Fruit fly (Drosophila melanogaster) whole organism, pupa: ENCODE data around the gene CG11409.

Source experiments
- CG10348 ChIP-seq: fragments of 200-800 bp; sonication (Bioruptor generic); IDR thresholded peaks from 2 replicates; pipeline ENCODE4 v1.3.6; 2022; ENCODE audit warnings: missing biosample characterization, missing genetic modification characterization
- CG12605 ChIP-seq: fragments of 200-800 bp; sonication (Bioruptor generic); IDR thresholded peaks from 2 replicates; pipeline ENCODE4 v1.3.6; 2022; ENCODE audit warnings: missing biosample characterization, missing genetic modification characterization
- CG13204 ChIP-seq: fragments of 200-800 bp; sonication (Bioruptor generic); optimal IDR thresholded peaks from 2 replicates; lab custom pipeline; 2018; ENCODE audit warnings: missing biosample characterization, mild to moderate bottlenecking, missing genetic modification characterization, moderate library complexity
- CG14655 ChIP-seq: fragments of 200-800 bp; sonication (Bioruptor generic); optimal IDR thresholded peaks from 3 replicates; lab custom pipeline; 2017; ENCODE audit warnings: mild to moderate bottlenecking, missing biosample characterization, missing genetic modification reagents, missing genetic modification characterization
- CG15710 ChIP-seq: fragments of 200-800 bp; sonication (Bioruptor generic); optimal IDR thresholded peaks from 2 replicates; lab custom pipeline; 2018; ENCODE audit warnings: missing biosample characterization, mild to moderate bottlenecking, missing genetic modification characterization, moderate library complexity
- CG17806 ChIP-seq: fragments of 200-800 bp; sonication (Bioruptor generic); optimal IDR thresholded peaks from 2 replicates; lab custom pipeline; 2018; ENCODE audit warnings: missing biosample characterization, mild to moderate bottlenecking, missing genetic modification characterization, moderate library complexity
- CG32121 ChIP-seq: fragments of 200-800 bp; sonication (Bioruptor generic); IDR thresholded peaks from 2 replicates; pipeline ENCODE4 v1.3.6; 2022; ENCODE audit warnings: missing biosample characterization, missing genetic modification characterization
- CG34367 ChIP-seq: fragments of 200-800 bp; sonication (Bioruptor generic); optimal IDR thresholded peaks from 2 replicates; lab custom pipeline; 2018; ENCODE audit warnings: missing biosample characterization, mild to moderate bottlenecking, missing genetic modification characterization
- CG4496 ChIP-seq: fragments of 200-800 bp; sonication (Bioruptor generic); IDR thresholded peaks from 3 replicates; pipeline ENCODE4 v1.3.6; 2022; ENCODE audit warnings: missing biosample characterization, missing genetic modification characterization
- CG8159 ChIP-seq: fragments of 200-800 bp; sonication (Bioruptor generic); optimal IDR thresholded peaks from 3 replicates; lab custom pipeline; 2018; ENCODE audit warnings: missing biosample characterization, mild to moderate bottlenecking, missing genetic modification characterization, moderate library complexity
- CG8301 ChIP-seq: fragments of 200-800 bp; sonication (Bioruptor generic); optimal IDR thresholded peaks from 2 replicates; lab custom pipeline; 2018; ENCODE audit warnings: missing biosample characterization, mild to moderate bottlenecking, missing genetic modification characterization
- CG9948 ChIP-seq: fragments of 200-800 bp; sonication (Bioruptor generic); optimal IDR thresholded peaks from 2 replicates; lab custom pipeline; 2018; ENCODE audit warnings: missing biosample characterization, mild to moderate bottlenecking, missing genetic modification characterization, moderate library complexity
- D1 ChIP-seq: fragments of 200-800 bp; sonication (Bioruptor generic); optimal IDR thresholded peaks from 2 replicates; lab custom pipeline; 2018; ENCODE audit warnings: missing biosample characterization, mild to moderate bottlenecking, missing genetic modification characterization, moderate library complexity
- EcR ChIP-seq: fragments of 200-800 bp; sonication (Bioruptor generic); optimal IDR thresholded peaks from 3 replicates; lab custom pipeline; 2019; ENCODE audit warnings: missing biosample characterization, missing genetic modification characterization, mild to moderate bottlenecking, moderate library complexity, missing genetic modification reagents
- Ets98B ChIP-seq: fragments of 200-800 bp; sonication (Bioruptor generic); IDR thresholded peaks from 2 replicates; pipeline ENCODE4 v1.3.6; 2022; ENCODE audit warnings: missing biosample characterization, missing genetic modification characterization
- Pif1A ChIP-seq: fragments of 200-800 bp; sonication (Bioruptor generic); optimal IDR thresholded peaks from 3 replicates; lab custom pipeline; 2016; ENCODE audit warnings: missing biosample characterization, missing genetic modification characterization
- Pif1B ChIP-seq: fragments of 200-800 bp; sonication (Bioruptor generic); optimal IDR thresholded peaks from 3 replicates; lab custom pipeline; 2016; ENCODE audit warnings: missing biosample characterization, missing genetic modification characterization
- Snoo ChIP-seq: fragments of 200-800 bp; sonication (Bioruptor generic); optimal IDR thresholded peaks from 3 replicates; lab custom pipeline; 2017; ENCODE audit warnings: missing biosample characterization, mild to moderate bottlenecking, missing genetic modification characterization, inconsistent platforms
- fd96Ca ChIP-seq: fragments of 200-800 bp; sonication (Bioruptor generic); IDR thresholded peaks from 3 replicates; pipeline ENCODE4 v1.3.6; 2022; ENCODE audit warnings: missing biosample characterization, missing genetic modification characterization
- gl ChIP-seq: fragments of 200-800 bp; sonication (Bioruptor generic); optimal IDR thresholded peaks from 2 replicates; lab custom pipeline; 2018; ENCODE audit warnings: missing biosample characterization, mild to moderate bottlenecking, missing genetic modification characterization
- rn ChIP-seq: fragments of 200-800 bp; sonication (Bioruptor generic); IDR thresholded peaks from 2 replicates; pipeline ENCODE4 v1.3.6; 2022; ENCODE audit warnings: missing biosample characterization, missing genetic modification characterization

CG11409 gene

DNA sequence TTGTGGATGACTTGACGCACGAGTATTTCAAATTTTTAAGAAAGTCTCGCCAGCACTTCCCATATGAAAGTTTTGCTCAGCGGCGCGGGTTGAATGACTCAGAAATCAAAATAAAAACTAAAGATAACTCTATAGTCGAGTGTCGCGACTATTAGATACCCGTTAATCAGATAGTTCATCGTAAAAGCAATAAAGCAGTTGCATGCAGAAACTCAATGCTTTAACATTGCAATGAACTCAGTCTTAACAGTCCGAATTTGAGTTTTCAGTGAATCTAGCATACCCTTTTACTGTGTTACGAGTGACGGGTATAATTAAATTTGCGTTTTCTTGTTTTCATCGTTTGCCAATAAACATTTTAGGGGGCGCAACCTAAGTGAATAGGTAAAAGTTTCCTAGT is 30.2 kb downstream of the CG11409 start:
- no peak for TF ChIP-seq CG4496
- no peak for TF ChIP-seq CG14655 (GFP tag; lab: Kevin White, UChicago)
- TF ChIP-seq fd96Ca = no peak
- no peak for TF ChIP-seq CG8301

DNA sequence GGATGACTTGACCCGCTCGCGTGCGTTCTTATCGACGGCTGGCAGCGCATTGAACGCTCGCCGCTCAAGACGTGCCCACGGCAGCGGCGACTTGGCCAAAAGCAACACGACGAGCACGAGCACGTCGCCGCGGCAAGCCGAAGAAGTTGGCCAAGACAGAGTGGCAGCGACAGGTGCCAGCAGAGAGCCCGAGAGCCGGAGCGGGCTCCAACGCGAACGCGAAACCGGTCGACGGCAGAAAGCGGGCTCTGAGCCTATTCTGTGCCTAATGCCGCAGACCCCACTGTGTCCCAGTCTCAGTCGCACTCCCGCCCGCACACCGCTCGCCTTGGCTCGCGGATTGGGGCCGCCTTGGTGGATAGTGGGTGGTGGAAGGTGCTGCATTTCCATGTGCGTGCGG is 32.9 kb downstream of the CG11409 start:
- TF ChIP-seq Ets98B (peak; percentile 6; the same call in 1 of the 2 replicates), CG10348 (GFP tag; lab: Robert Waterston, UW) (no peak), CG32121 (peak; percentile 28; the same call in 1 of the 2 replicates), CG12605 (GFP tag; lab: Robert Waterston, UW) (no peak), CG4496 (peak; percentile 32; the same call in 1 of the 3 replicates), CG14655 (GFP tag; lab: Kevin White, UChicago) (no peak), fd96Ca (no peak), CG8301 (no peak), Pif1B (no peak), EcR (no peak), CG8159 (no peak), CG13204 (GFP tag; lab: Kevin White, UChicago) (peak; percentile 94), CG34367 (no peak), Pif1A (GFP tag; lab: Kevin White, UChicago) (no peak)

DNA sequence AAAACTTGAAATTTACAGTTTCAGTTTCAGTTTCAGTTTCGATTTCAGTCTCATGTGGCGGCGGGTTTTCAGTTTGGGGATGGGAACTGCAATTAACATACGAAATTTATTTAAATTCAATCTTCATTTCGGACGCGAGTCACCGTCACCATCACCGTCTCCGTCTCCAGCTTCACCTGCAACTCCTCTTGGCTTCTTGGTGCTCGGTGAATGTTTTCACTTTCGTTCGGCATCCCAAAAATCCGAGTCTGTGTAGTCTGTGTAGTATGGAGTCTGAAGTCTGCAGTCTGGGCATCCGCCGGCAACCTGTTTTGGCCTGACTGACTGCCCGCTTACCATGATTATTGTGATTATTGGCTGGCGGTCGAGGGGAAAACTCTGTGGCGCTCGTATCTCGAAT is 37.4 kb downstream of the CG11409 start:
- TF ChIP-seq Snoo (peak; percentile 31), CG32121 (no peak)
- TF ChIP-seq, all 21 proteins: peak for 1

DNA sequence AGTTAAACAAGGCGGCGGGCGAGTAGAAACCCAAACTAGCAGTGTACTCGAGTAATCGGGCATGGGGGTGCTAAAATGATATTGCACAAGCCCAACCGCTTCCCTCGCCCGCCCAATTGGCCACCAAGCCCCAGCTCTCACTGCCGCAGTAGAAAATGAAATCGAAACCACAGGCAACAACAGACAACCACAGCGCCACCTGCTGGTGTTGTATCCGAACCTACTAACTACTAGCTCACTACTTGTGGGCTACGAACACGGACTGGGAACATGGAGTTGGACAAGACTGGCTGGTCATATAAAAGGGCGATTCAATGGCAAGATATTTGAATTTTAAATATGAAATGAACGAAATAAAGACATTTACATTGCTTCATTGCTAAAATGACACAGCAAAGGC is 41.5 kb downstream of the CG11409 start:
- no peak for TF ChIP-seq rn
- TF ChIP-seq CG32121 = no peak
- TF ChIP-seq fd96Ca = no peak
- TF ChIP-seq CG12605 (GFP tag; lab: Robert Waterston, UW) = no peak
- TF ChIP-seq CG15710 (tag; lab: Kevin White, UChicago) = no peak
- TF ChIP-seq CG8301 = no peak
- TF ChIP-seq CG13204 (GFP tag; lab: Kevin White, UChicago) = no peak
- no peak for TF ChIP-seq Ets98B
- no peak for TF ChIP-seq Snoo
- no peak for TF ChIP-seq EcR
- TF ChIP-seq CG14655 (GFP tag; lab: Kevin White, UChicago) = no peak
- no peak for TF ChIP-seq CG4496
- no peak for TF ChIP-seq gl (tag; lab: Kevin White, UChicago)
- no peak for TF ChIP-seq CG8159
- TF ChIP-seq D1 = no peak
- no peak for TF ChIP-seq CG34367
- no peak for TF ChIP-seq CG9948 (tag; lab: Kevin White, UChicago)
- no peak for TF ChIP-seq CG10348 (GFP tag; lab: Robert Waterston, UW)
- no peak for TF ChIP-seq Pif1B

DNA sequence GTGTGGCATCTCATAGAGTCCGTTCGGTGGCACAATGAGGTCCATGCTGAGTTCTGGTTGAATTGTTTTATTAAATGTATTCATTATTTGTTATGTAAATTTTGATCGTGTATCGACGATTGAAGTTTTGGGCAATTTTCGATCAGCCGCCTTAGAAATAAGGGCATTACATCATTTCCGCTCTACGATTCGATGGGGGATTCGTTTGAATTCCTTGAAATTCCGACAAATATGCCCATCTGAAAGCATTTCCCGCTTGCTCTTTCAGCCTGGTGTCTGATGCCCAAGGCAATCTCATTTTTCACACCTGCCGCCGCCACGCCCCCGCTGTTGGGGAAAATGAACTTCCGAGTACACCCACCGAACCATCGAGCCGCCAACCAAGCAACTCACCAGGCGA is 43.1 kb downstream of the CG11409 start, which contains the start of gene CG32811:
Gene CG32811 (minus strand): TSS at position 101 of the 400 bp plus-strand sequence.
- TF ChIP-seq rn (no peak), Ets98B (no peak), EcR (no peak), CG13204 (GFP tag; lab: Kevin White, UChicago) (no peak), CG9948 (tag; lab: Kevin White, UChicago) (no peak), CG8301 (no peak), CG17806 (no peak), CG34367 (no peak), CG12605 (GFP tag; lab: Robert Waterston, UW) (no peak), CG10348 (GFP tag; lab: Robert Waterston, UW) (no peak), Snoo (no peak), CG4496 (no peak), CG32121 (no peak), D1 (no peak), CG15710 (tag; lab: Kevin White, UChicago) (no peak), Pif1A (GFP tag; lab: Kevin White, UChicago) (no peak), fd96Ca (no peak), Pif1B (no peak), gl (tag; lab: Kevin White, UChicago) (no peak), CG14655 (GFP tag; lab: Kevin White, UChicago) (no peak)

DNA sequence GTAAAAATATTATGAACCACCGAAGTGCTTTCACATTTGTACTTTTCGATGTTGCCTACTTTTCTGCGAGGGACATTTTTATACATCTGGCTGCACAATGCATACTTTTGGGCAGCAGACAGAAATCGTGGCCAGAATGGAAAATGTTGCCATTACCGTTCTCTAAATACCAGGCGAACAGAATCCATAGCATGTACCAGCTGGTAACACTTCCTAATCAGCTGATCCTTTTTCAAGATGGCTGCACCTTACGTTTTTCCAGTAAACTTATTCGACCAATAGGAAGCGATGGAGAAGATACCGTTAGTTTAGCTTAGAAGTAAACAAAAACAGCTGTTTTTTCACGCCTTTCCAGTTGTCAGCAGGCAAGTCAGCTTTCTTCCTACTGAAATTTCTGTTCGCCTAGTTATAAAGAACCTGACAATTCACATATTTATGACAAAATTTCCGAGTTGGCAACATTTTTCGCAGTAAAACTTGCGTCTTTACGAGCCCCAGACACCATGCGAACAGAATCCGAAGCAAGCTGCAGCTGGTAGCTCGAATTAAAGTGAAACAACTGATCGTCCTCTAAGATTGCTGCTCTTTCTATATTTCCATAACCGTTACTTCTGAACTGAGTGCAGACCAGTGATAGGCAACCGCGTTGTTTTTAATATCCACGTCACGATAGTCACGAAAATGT is 52.3 kb downstream of the CG11409 start:
- no peak for TF ChIP-seq Pif1B
- TF ChIP-seq Pif1A (GFP tag; lab: Kevin White, UChicago) = no peak
- no peak for TF ChIP-seq Ets98B

DNA sequence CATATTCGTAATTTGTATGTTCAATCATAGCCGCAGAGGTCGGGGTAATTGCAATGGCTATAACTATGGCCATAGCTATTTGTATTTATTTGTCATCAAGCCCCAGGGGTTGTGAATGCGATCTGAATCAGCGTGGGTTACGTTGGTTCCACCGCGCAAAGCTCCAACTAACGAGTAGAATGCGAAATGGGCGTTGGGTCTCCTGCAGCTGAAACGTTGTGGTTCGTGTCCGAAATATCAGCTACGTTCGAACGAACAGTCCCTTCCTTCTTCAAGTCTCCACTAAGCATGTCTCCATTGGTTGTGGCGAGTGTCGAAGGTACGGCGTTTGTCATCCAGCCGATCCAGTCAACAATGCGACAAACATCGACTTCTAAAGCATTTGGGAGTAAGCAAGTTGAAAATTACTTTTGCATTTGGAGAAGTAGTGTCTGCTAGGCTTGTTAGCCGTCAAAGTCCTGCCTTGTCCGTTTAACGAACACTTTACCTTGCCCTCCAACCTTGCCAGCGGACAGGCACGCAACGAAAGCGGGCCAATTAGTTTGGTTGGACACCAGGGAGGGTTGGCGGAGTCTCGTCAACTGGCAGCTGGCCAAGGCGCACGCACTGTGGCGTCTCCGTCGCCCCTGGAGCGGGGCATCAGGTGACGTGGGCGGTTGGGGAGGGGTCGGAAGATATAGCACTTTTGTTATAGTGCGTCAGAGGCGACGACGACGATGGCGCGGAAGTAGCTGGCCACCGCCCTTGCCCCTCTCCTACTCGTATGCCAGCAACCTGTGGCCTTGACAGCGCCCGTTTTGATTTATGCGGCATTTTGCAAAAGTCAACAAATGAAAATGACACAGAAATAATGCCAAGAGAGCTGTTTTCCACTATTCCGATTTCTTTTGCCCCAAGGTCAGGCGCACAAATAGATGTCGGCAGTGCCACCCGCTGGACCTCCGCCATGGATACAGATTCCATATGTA is 54.2 kb downstream of the CG11409 start, which contains the start of gene CG32812:
Gene CG32812 (plus strand): TSS at position 423 of the 968 bp plus-strand sequence.
- TF ChIP-seq CG12605 (GFP tag; lab: Robert Waterston, UW) = 0 out of 2 replicates have a peak, but pooled peaks have one; percentile 4
- no peak for TF ChIP-seq CG9948 (tag; lab: Kevin White, UChicago)
- TF ChIP-seq, all 21 proteins: peak for 1
